Worm (Caenorhabditis elegans): ENCODE results near the gene R11G10.4.

R11G10.4 gene

ce11 chrV:13479766-13480165 is 26.7 kb upstream of the R11G10.4 start, which contains the start of gene T10G3.2:
T10G3.2 (minus strand) TSS chrV:13479866.
- TF ChIP-seq ttx-3 (tag; optimal IDR thresholded peaks at IDR 0.05) (no peak), sdc-2 (tag; optimal IDR thresholded peaks at IDR 0.05) (no peak), odd-2 (tag; optimal IDR thresholded peaks at IDR 0.05) (no peak), nhr-232 (tag; optimal IDR thresholded peaks at IDR 0.05) (no peak), fkh-10 (GFP tag; optimal IDR thresholded peaks at IDR 0.05) (no peak), npax-4 (tag; optimal IDR thresholded peaks at IDR 0.05) (no peak), T23F11.4 (GFP tag; optimal IDR thresholded peaks at IDR 0.05) (no peak)

- TF ChIP-seq ceh-34 (tag; optimal IDR thresholded peaks at IDR 0.05) (no peak), C08G9.2 (tag; optimal IDR thresholded peaks at IDR 0.05) (no peak), hlh-6 (tag; optimal IDR thresholded peaks at IDR 0.05) (no peak), odd-2 (tag; optimal IDR thresholded peaks at IDR 0.05) (no peak), sox-2 (GFP tag; IDR thresholded peaks at IDR 0.05) (no peak), pag-3 (tag; optimal IDR thresholded peaks at IDR 0.05; ENCODE audit: borderline replicate concordance) (no peak), elt-4 (tag; optimal IDR thresholded peaks at IDR 0.05) (no peak), ceh-45 (GFP tag; IDR thresholded peaks at IDR 0.05) (no peak), dmd-4 (tag; optimal IDR thresholded peaks at IDR 0.05; ENCODE audit: borderline replicate concordance) (no peak), lim-6 (tag; optimal IDR thresholded peaks at IDR 0.05) (no peak), K09A11.1 (tag; optimal IDR thresholded peaks at IDR 0.05; ENCODE audit: insufficient read depth) (no peak), tbx-7 (tag; optimal IDR thresholded peaks at IDR 0.05) (no peak), pat-9 (tag; optimal IDR thresholded peaks at IDR 0.05) (no peak), zip-5 (tag; optimal IDR thresholded peaks at IDR 0.05) (no peak), Y22D7AL.16 (tag; optimal IDR thresholded peaks at IDR 0.05) (no peak), C38D4.7 (GFP tag; optimal IDR thresholded peaks at IDR 0.05) (no peak), ceh-22 (tag; optimal IDR thresholded peaks at IDR 0.05) (no peak), ceh-19 (GFP tag; optimal IDR thresholded peaks at IDR 0.05) (no peak), sox-4 (tag; optimal IDR thresholded peaks at IDR 0.05) (no peak)
Measured at ce11 chrV:13484339-13484738, 22.1 kb upstream of the R11G10.4 start, which contains the start of gene T10G3.4. T10G3.4 (minus strand) TSS chrV:13484439.

ce11 chrV:13485732-13486131 is 20.7 kb upstream of the R11G10.4 start:
- TF ChIP-seq unc-3 (GFP tag; conservative IDR thresholded peaks at IDR 0.05) (no peak), unc-3 (tag; optimal IDR thresholded peaks at IDR 0.05) (no peak), F13H6.1 (tag; optimal IDR thresholded peaks at IDR 0.05) (no peak), pag-3 (tag; optimal IDR thresholded peaks at IDR 0.05; ENCODE audit: borderline replicate concordance) (no peak), tbx-2 (tag; optimal IDR thresholded peaks at IDR 0.05) (no peak), dve-1 (tag; optimal IDR thresholded peaks at IDR 0.05) (no peak), pros-1 (tag; optimal IDR thresholded peaks at IDR 0.05) (no peak), nfya-1 (tag; optimal IDR thresholded peaks at IDR 0.05) (no peak), elt-4 (tag; optimal IDR thresholded peaks at IDR 0.05) (no peak), ahr-1 (tag; optimal IDR thresholded peaks at IDR 0.05) (no peak), ceh-18 (tag; optimal IDR thresholded peaks at IDR 0.05) (no peak), pha-4 (tag; optimal IDR thresholded peaks at IDR 0.05) (no peak), unc-86 (tag; optimal IDR thresholded peaks at IDR 0.05) (no peak), pat-9 (tag; optimal IDR thresholded peaks at IDR 0.05) (no peak), fax-1 (tag; optimal IDR thresholded peaks at IDR 0.05) (no peak)

- no peak for TF ChIP-seq lim-6 (tag; optimal IDR thresholded peaks at IDR 0.05)
- TF ChIP-seq hlh-15 (tag; optimal IDR thresholded peaks at IDR 0.05): no peak
- TF ChIP-seq nhr-11 (tag; optimal IDR thresholded peaks at IDR 0.05): no peak
- TF ChIP-seq sox-2 (GFP tag; IDR thresholded peaks at IDR 0.05): no peak
- no peak for TF ChIP-seq K02D7.2 (tag; optimal IDR thresholded peaks at IDR 0.05)
- no peak for TF ChIP-seq ceh-14 (tag; optimal IDR thresholded peaks at IDR 0.05)
- TF ChIP-seq unc-55 (GFP tag; optimal IDR thresholded peaks at IDR 0.05): no peak
- no peak for TF ChIP-seq pqm-1 (tag; optimal IDR thresholded peaks at IDR 0.05)
- TF ChIP-seq ceh-22 (tag; optimal IDR thresholded peaks at IDR 0.05): no peak
- no peak for TF ChIP-seq pha-4 (tag; optimal IDR thresholded peaks at IDR 0.05)
- TF ChIP-seq ttx-3 (tag; optimal IDR thresholded peaks at IDR 0.05): no peak
- no peak for TF ChIP-seq ceh-45 (GFP tag; IDR thresholded peaks at IDR 0.05)
- no peak for TF ChIP-seq npax-4 (tag; optimal IDR thresholded peaks at IDR 0.05)
- no peak for TF ChIP-seq hlh-13 (GFP tag; optimal IDR thresholded peaks at IDR 0.05)
- no peak for TF ChIP-seq eyg-1 (tag; optimal IDR thresholded peaks at IDR 0.05)
- no peak for TF ChIP-seq dmd-4 (tag; optimal IDR thresholded peaks at IDR 0.05; ENCODE audit: borderline replicate concordance)
Measured at ce11 chrV:13488297-13488803, 18.1 kb upstream of the R11G10.4 start.
